Worm (Caenorhabditis elegans): ENCODE measurements around the gene str-143.

The str-143 gene

ce11 chrV:8092385-8092784 is 22.8 kb upstream of the str-143 start, which contains the start of gene str-129:
str-129 (minus strand) TSS chrV:8092485.
- TF ChIP-seq aha-1 (tag) (peak; percentile 31), fos-1 (tag; optimal IDR thresholded peaks at IDR 0.05) (no peak)

- TF ChIP-seq mdt-29 (GFP tag; IDR thresholded peaks at IDR 0.05), result no peak
- no peak for TF ChIP-seq fos-1 (tag; optimal IDR thresholded peaks at IDR 0.05)
- TF ChIP-seq jun-1 (tag; optimal IDR thresholded peaks at IDR 0.05), result no peak
- TF ChIP-seq dmd-6 (GFP tag; IDR thresholded peaks at IDR 0.05), result no peak
- TF ChIP-seq Y48G9A.11 (GFP tag; IDR thresholded peaks at IDR 0.05), result no peak
- no peak for TF ChIP-seq nhr-76 (tag; optimal IDR thresholded peaks at IDR 0.05)
- no peak for TF ChIP-seq pha-4 (GFP tag; IDR thresholded peaks at IDR 0.05)
- no peak for TF ChIP-seq pha-4 (tag; optimal IDR thresholded peaks at IDR 0.05)
- no peak for TF ChIP-seq mxl-3 (GFP tag; optimal IDR thresholded peaks at IDR 0.05)
- TF ChIP-seq ztf-7 (tag; optimal IDR thresholded peaks at IDR 0.05), result no peak
- TF ChIP-seq pqm-1 (tag; optimal IDR thresholded peaks at IDR 0.05), result no peak
- no peak for TF ChIP-seq F44E2.7 (GFP tag; IDR thresholded peaks at IDR 0.05)
Observed at ce11 chrV:8090595-8090994, 21.1 kb upstream of the str-143 start, which contains the start of gene str-130. str-130 (minus strand) TSS chrV:8090695.

- no peak for TF ChIP-seq T26A8.4 (GFP tag; IDR thresholded peaks at IDR 0.05)
- TF ChIP-seq zfp-2 (tag; optimal IDR thresholded peaks at IDR 0.05), result no peak
- no peak for TF ChIP-seq nhr-48 (tag; optimal IDR thresholded peaks at IDR 0.05)
- no peak for TF ChIP-seq lin-15B (tag; optimal IDR thresholded peaks at IDR 0.05)
- no peak for TF ChIP-seq unc-62 (GFP tag; optimal IDR thresholded peaks at IDR 0.05 in 1 of 2)
- no peak for TF ChIP-seq unc-62 (tag; optimal IDR thresholded peaks at IDR 0.05)
- no peak for TF ChIP-seq attf-4 (tag; optimal IDR thresholded peaks at IDR 0.05)
- TF ChIP-seq nhr-25 (tag; optimal IDR thresholded peaks at IDR 0.05; ENCODE audit: borderline replicate concordance, insufficient read depth), result no peak
- TF ChIP-seq sdz-12 (GFP tag; optimal IDR thresholded peaks at IDR 0.05), result no peak
- TF ChIP-seq arid-1 (GFP tag; conservative IDR thresholded peaks at IDR 0.05), result no peak
- TF ChIP-seq saeg-2 (GFP tag; IDR thresholded peaks at IDR 0.05), result no peak
- TF ChIP-seq nhr-42 (GFP tag; IDR thresholded peaks at IDR 0.05), result no peak
- no peak for TF ChIP-seq lir-3 (tag; optimal IDR thresholded peaks at IDR 0.05)
Observed at ce11 chrV:8085141-8085540, 15.6 kb upstream of the str-143 start, which contains the start of gene C09H5.7. C09H5.7 (minus strand) TSS chrV:8085241.

- TF ChIP-seq egl-43 (GFP tag; IDR thresholded peaks at IDR 0.05), result no peak
- no peak for TF ChIP-seq ZK337.2 (GFP tag; IDR thresholded peaks at IDR 0.05)
- TF ChIP-seq F49E8.2 (tag; optimal IDR thresholded peaks at IDR 0.05; ENCODE audit: borderline replicate concordance), result no peak
- no peak for TF ChIP-seq ztf-11 (tag; optimal IDR thresholded peaks at IDR 0.05)
- no peak for TF ChIP-seq nhr-77 (tag; optimal IDR thresholded peaks at IDR 0.05)
- TF ChIP-seq daf-16 (GFP tag; optimal IDR thresholded peaks at IDR 0.05), result no peak
- TF ChIP-seq daf-16 (tag; optimal IDR thresholded peaks at IDR 0.05), result no peak
- no peak for TF ChIP-seq lin-29 (GFP tag; IDR thresholded peaks at IDR 0.05)
- TF ChIP-seq gei-8 (GFP tag; optimal IDR thresholded peaks at IDR 0.05), result no peak
- no peak for TF ChIP-seq fos-1 (tag; optimal IDR thresholded peaks at IDR 0.05)
Observed at ce11 chrV:8081579-8081978, 12.0 kb upstream of the str-143 start, which contains the start of gene str-131. str-131 (minus strand) TSS chrV:8081679.

ce11 chrV:8079813-8080212 is 10.3 kb upstream of the str-143 start:
- TF ChIP-seq F37D6.2 (tag; optimal IDR thresholded peaks at IDR 0.05), result no peak
- TF ChIP-seq mdt-29 (GFP tag; IDR thresholded peaks at IDR 0.05), result no peak
- peak in 1 of 2 experiments; percentile 32 for TF ChIP-seq mdl-1 (tag; optimal IDR thresholded peaks at IDR 0.05)
- TF ChIP-seq fos-1 (tag; optimal IDR thresholded peaks at IDR 0.05), result no peak
- peak; percentile 27 for TF ChIP-seq nhr-28 (tag; optimal IDR thresholded peaks at IDR 0.05)
- no peak for TF ChIP-seq hlh-11 (tag; optimal IDR thresholded peaks at IDR 0.05)
- peak; percentile 18 for TF ChIP-seq nhr-48 (tag; optimal IDR thresholded peaks at IDR 0.05)
- TF ChIP-seq ceh-62 (tag; optimal IDR thresholded peaks at IDR 0.05), result no peak
